Worm (Caenorhabditis elegans) whole organism, young adult: Measurements from ENCODE around the gene nhr-32.

Experiments
- F22D6.2 ChIP-seq: sonication (generic microtip); optimal IDR thresholded peaks from 2 replicates; lab custom pipeline; 2016; ENCODE audit warnings: mild to moderate bottlenecking, missing genetic modification characterization, missing compliant biosample characterization
- F37B4.10 ChIP-seq: fragments of 200-800 bp; sonication (Bioruptor generic); IDR thresholded peaks from 2 replicates; pipeline ENCODE4 v1.3.6; 2022; ENCODE audit warnings: missing genetic modification characterization, missing compliant biosample characterization
- K12H6.12 ChIP-seq: fragments of 200-800 bp; sonication (Bioruptor generic); optimal IDR thresholded peaks from 2 replicates; lab custom pipeline; 2018; ENCODE audit warnings: mild to moderate bottlenecking, missing genetic modification characterization, missing compliant biosample characterization
- Y53F4B.3 ChIP-seq: fragments of 200-800 bp; sonication (Bioruptor generic); IDR thresholded peaks from 2 replicates; pipeline ENCODE4 v1.3.6; 2022; ENCODE audit warnings: missing genetic modification reagents, missing genetic modification characterization, missing compliant biosample characterization
- Y56A3A.18 ChIP-seq: fragments of 200-800 bp; sonication (Bioruptor generic); IDR thresholded peaks from 2 replicates; pipeline ENCODE4 v1.3.6; 2022; ENCODE audit warnings: missing genetic modification reagents, missing genetic modification characterization, missing compliant biosample characterization
- aptf-2 ChIP-seq: fragments of 200-800 bp; sonication (Bioruptor generic); conservative IDR thresholded peaks from 2 replicates; pipeline ENCODE4 v1.3.6; 2022; ENCODE audit warnings: missing genetic modification reagents, missing genetic modification characterization, missing compliant biosample characterization
- aptf-3 ChIP-seq: fragments of 200-800 bp; sonication (Bioruptor generic); IDR thresholded peaks from 2 replicates; pipeline ENCODE4 v1.3.6; 2022; ENCODE audit warnings: missing genetic modification characterization, missing compliant biosample characterization
- attf-5 ChIP-seq: fragments of 200-800 bp; sonication (Bioruptor generic); optimal IDR thresholded peaks from 2 replicates; lab custom pipeline; 2018; ENCODE audit warnings: mild to moderate bottlenecking, missing genetic modification characterization, missing compliant biosample characterization
- attf-6 ChIP-seq: fragments of 200-800 bp; sonication (Bioruptor generic); IDR thresholded peaks from 2 replicates; pipeline ENCODE4 v1.3.6; 2022; ENCODE audit warnings: missing genetic modification reagents, missing genetic modification characterization, missing compliant biosample characterization
- ccch-3 ChIP-seq: fragments of 200-800 bp; sonication (Bioruptor generic); optimal IDR thresholded peaks from 2 replicates; lab custom pipeline; 2018; ENCODE audit warnings: mild to moderate bottlenecking, missing genetic modification characterization, missing compliant biosample characterization
- cebp-2 ChIP-seq: fragments of 200-800 bp; sonication (Bioruptor generic); IDR thresholded peaks from 2 replicates; pipeline ENCODE4 v1.3.6; 2022; ENCODE audit warnings: missing genetic modification characterization, missing compliant biosample characterization
- ceh-27 ChIP-seq: fragments of 200-800 bp; sonication (Bioruptor generic); optimal IDR thresholded peaks from 2 replicates; lab custom pipeline; 2018; ENCODE audit warnings: mild to moderate bottlenecking, missing genetic modification characterization, moderate library complexity, missing compliant biosample characterization
- ceh-58 ChIP-seq: fragments of 200-800 bp; sonication (Bioruptor generic); IDR thresholded peaks from 2 replicates; pipeline ENCODE4 v1.3.6; 2022; ENCODE audit warnings: missing genetic modification characterization, missing compliant biosample characterization
- chd-7 ChIP-seq: sonication (generic microtip); optimal IDR thresholded peaks from 2 replicates; lab custom pipeline; 2016; ENCODE audit warnings: mild to moderate bottlenecking, missing genetic modification characterization, moderate library complexity, missing compliant biosample characterization
- ekl-4 ChIP-seq: fragments of 200-800 bp; sonication (Bioruptor generic); IDR thresholded peaks from 2 replicates; pipeline ENCODE4 v1.3.6; 2022; ENCODE audit warnings: missing genetic modification reagents, missing genetic modification characterization, missing compliant biosample characterization
- fkh-3 ChIP-seq: sonication (generic microtip); optimal IDR thresholded peaks from 2 replicates; lab custom pipeline; 2016; ENCODE audit warnings: mild to moderate bottlenecking, missing genetic modification characterization, missing compliant biosample characterization
- gei-17 ChIP-seq: fragments of 200-800 bp; sonication (Bioruptor generic); optimal IDR thresholded peaks from 2 replicates; lab custom pipeline; 2018; ENCODE audit warnings: mild to moderate bottlenecking, missing genetic modification characterization, missing compliant biosample characterization
- hlh-12 ChIP-seq: sonication (generic microtip); optimal IDR thresholded peaks from 2 replicates; lab custom pipeline; 2016; ENCODE audit warnings: missing genetic modification characterization, missing compliant biosample characterization
- hlh-26 ChIP-seq: fragments of 200-800 bp; sonication (Bioruptor generic); conservative IDR thresholded peaks from 2 replicates; pipeline ENCODE4 v1.3.6; 2022; ENCODE audit warnings: missing genetic modification reagents, missing genetic modification characterization, missing compliant biosample characterization
- hmg-1.2 ChIP-seq: fragments of 200-800 bp; sonication (Bioruptor generic); IDR thresholded peaks from 2 replicates; pipeline ENCODE4 v1.3.6; 2022; ENCODE audit warnings: missing genetic modification reagents, missing genetic modification characterization, missing compliant biosample characterization
- hrde-1 ChIP-seq: sonication (generic microtip); optimal IDR thresholded peaks from 2 replicates; lab custom pipeline; 2016; ENCODE audit warnings: missing genetic modification characterization, mild to moderate bottlenecking, missing compliant biosample characterization, moderate library complexity, missing genotype, missing genetic modification reagents, borderline replicate concordance
- let-526 ChIP-seq: fragments of 200-800 bp; sonication (Bioruptor generic); IDR thresholded peaks from 2 replicates; pipeline ENCODE4 v1.3.6; 2022; ENCODE audit warnings: missing genetic modification reagents, missing genetic modification characterization, missing compliant biosample characterization
- lin-35 ChIP-seq, 3 experiments: fragments of 150-350 bp in 2 of 3; sonication (generic microtip) in 1 of 3; optimal IDR thresholded peaks; 2 replicates each; lab custom pipeline; 2014 to 2018; ENCODE audit warnings: missing biosample characterization in 3 of 3, missing genetic modification characterization in 3 of 3, missing genetic modification reagents in 3 of 3
- lin-40 ChIP-seq: sonication (generic microtip); optimal IDR thresholded peaks from 2 replicates; lab custom pipeline; 2016; ENCODE audit warnings: missing genetic modification characterization, mild to moderate bottlenecking, missing compliant biosample characterization, missing genotype, missing genetic modification reagents
- lin-54 ChIP-seq: fragments of 200-800 bp; sonication (Bioruptor generic); optimal IDR thresholded peaks from 2 replicates; lab custom pipeline; 2018; ENCODE audit warnings: mild to moderate bottlenecking, missing genetic modification characterization, missing compliant biosample characterization
- mcd-1 ChIP-seq: fragments of 200-800 bp; sonication (Bioruptor generic); IDR thresholded peaks from 2 replicates; pipeline ENCODE4 v1.3.6; 2022; ENCODE audit warnings: missing genetic modification reagents, missing genetic modification characterization, missing compliant biosample characterization
- mel-28 ChIP-seq: sonication (generic microtip); optimal IDR thresholded peaks from 2 replicates; lab custom pipeline; 2016; ENCODE audit warnings: borderline replicate concordance, mild to moderate bottlenecking, missing genetic modification characterization, missing compliant biosample characterization
- nfyb-1 ChIP-seq: fragments of 200-800 bp; sonication (Bioruptor generic); IDR thresholded peaks from 2 replicates; pipeline ENCODE4 v1.3.6; 2022; ENCODE audit warnings: missing genetic modification reagents, missing genetic modification characterization, missing compliant biosample characterization
- nhr-120 ChIP-seq: fragments of 200-800 bp; sonication (Bioruptor generic); IDR thresholded peaks from 2 replicates; pipeline ENCODE4 v1.3.6; 2022; ENCODE audit warnings: missing genetic modification characterization, missing compliant biosample characterization
- nhr-27 ChIP-seq: fragments of 200-800 bp; sonication (Bioruptor generic); optimal IDR thresholded peaks from 2 replicates; lab custom pipeline; 2018; ENCODE audit warnings: mild to moderate bottlenecking, missing genetic modification characterization, moderate library complexity, missing compliant biosample characterization
- nhr-80 ChIP-seq: sonication (generic microtip); optimal IDR thresholded peaks from 2 replicates; lab custom pipeline; 2016; ENCODE audit warnings: missing genetic modification characterization, missing compliant biosample characterization
- snpc-1.3 ChIP-seq: sonication (generic microtip); optimal IDR thresholded peaks from 2 replicates; lab custom pipeline; 2017; ENCODE audit warnings: missing genetic modification characterization, mild to moderate bottlenecking, missing compliant biosample characterization, antibody characterized with exemption, moderate library complexity, missing genotype, missing genetic modification reagents; ENCODE audit not compliant: insufficient read depth
- somi-1 ChIP-seq: fragments of 200-800 bp; sonication (Bioruptor generic); optimal IDR thresholded peaks from 2 replicates; lab custom pipeline; 2018; ENCODE audit warnings: mild to moderate bottlenecking, missing genetic modification characterization, missing compliant biosample characterization
- xnd-1 ChIP-seq: sonication (generic microtip); optimal IDR thresholded peaks from 2 replicates; lab custom pipeline; 2016; ENCODE audit warnings: missing genotype, missing genetic modification reagents, missing genetic modification characterization, missing compliant biosample characterization
- ztf-18 ChIP-seq: sonication (generic microtip); optimal IDR thresholded peaks from 2 replicates; lab custom pipeline; 2016; ENCODE audit warnings: missing genotype, mild to moderate bottlenecking, missing genetic modification characterization, missing compliant biosample characterization
- ztf-26 ChIP-seq: sonication (generic microtip); optimal IDR thresholded peaks from 2 replicates; lab custom pipeline; 2017; ENCODE audit warnings: missing genetic modification characterization, missing compliant biosample characterization
- ztf-28 ChIP-seq: fragments of 200-800 bp; sonication (Bioruptor generic); IDR thresholded peaks from 2 replicates; pipeline ENCODE4 v1.3.6; 2022; ENCODE audit warnings: missing genetic modification reagents, missing genetic modification characterization, missing compliant biosample characterization

Gene nhr-32

ce11 chrX:13293023-13293422 lies 41.3 kb downstream of the nhr-32 start (continued):
- TF ChIP-seq ztf-26 (tag; lab: Kevin White, UChicago) (no peak), K12H6.12 (no peak), hmg-1.2 (GFP tag; lab: Robert Waterston, UW) (0 out of 2 replicates have a peak, but pooled peaks have one; percentile 7)

- TF ChIP-seq nhr-80 (tag; lab: Kevin White, UChicago) (no peak), ztf-18 (tag; lab: Kevin White, UChicago) (no peak), Y56A3A.18 (GFP tag; lab: Robert Waterston, UW) (no peak), snpc-1.3 (no peak), cebp-2 (GFP tag; lab: Robert Waterston, UW) (no peak), lin-54 (GFP tag; lab: Kevin White, UChicago) (no peak), gei-17 (GFP tag; lab: Kevin White, UChicago) (no peak), xnd-1 (tag; lab: Kevin White, UChicago) (no peak), hrde-1 (no peak), nhr-120 (GFP tag; lab: Robert Waterston, UW) (no peak), fkh-3 (tag; lab: Kevin White, UChicago) (no peak), ceh-27 (GFP tag; lab: Kevin White, UChicago) (no peak), lin-35 (GFP tag; optimal IDR thresholded peaks at IDR 0.05; lab: Kevin White, UChicago) (no peak), let-526 (no peak), aptf-3 (GFP tag; lab: Robert Waterston, UW) (no peak), nfyb-1 (GFP tag; lab: Robert Waterston, UW) (no peak)
Measured at ce11 chrX:13294669-13295068, 42.9 kb downstream of the nhr-32 start, which contains the start of gene srd-36. srd-36 (minus strand) TSS chrX:13294769.

- no peak for TF ChIP-seq ceh-58 (GFP tag; lab: Robert Waterston, UW)
- no peak for TF ChIP-seq ccch-3 (GFP tag; lab: Kevin White, UChicago)
- TF ChIP-seq cebp-2 (GFP tag; lab: Robert Waterston, UW), result no peak
- TF ChIP-seq lin-40 (tag; lab: Kevin White, UChicago), result no peak
- no peak for TF ChIP-seq attf-6 (GFP tag; lab: Robert Waterston, UW)
- TF ChIP-seq aptf-3 (GFP tag; lab: Robert Waterston, UW), result no peak
- no peak for TF ChIP-seq mel-28 (tag; lab: Kevin White, UChicago)
- no peak for TF ChIP-seq fkh-3 (tag; lab: Kevin White, UChicago)
- TF ChIP-seq ztf-28, result no peak
- no peak for TF ChIP-seq attf-5
- no peak for TF ChIP-seq nhr-27 (tag; lab: Kevin White, UChicago)
- no peak for TF ChIP-seq somi-1 (GFP tag; lab: Kevin White, UChicago)
- TF ChIP-seq, all 124 proteins: peak for 0
Measured at ce11 chrX:13300503-13300902, 48.7 kb downstream of the nhr-32 start, which contains the start of gene srd-39. srd-39 (minus strand) TSS chrX:13300603.

- no peak for TF ChIP-seq aptf-2 (GFP tag; lab: Robert Waterston, UW)
- TF ChIP-seq Y56A3A.18 (GFP tag; lab: Robert Waterston, UW), result no peak
- no peak for TF ChIP-seq F37B4.10
- TF ChIP-seq F22D6.2 (tag; lab: Kevin White, UChicago), result no peak
- TF ChIP-seq somi-1 (GFP tag; lab: Kevin White, UChicago), result no peak
- no peak for TF ChIP-seq ztf-26 (tag; lab: Kevin White, UChicago)
- TF ChIP-seq hlh-26 (GFP tag; lab: Robert Waterston, UW), result no peak
- TF ChIP-seq Y53F4B.3, result no peak
- TF ChIP-seq hlh-12 (tag; lab: Kevin White, UChicago), result no peak
- TF ChIP-seq fkh-3 (tag; lab: Kevin White, UChicago), result no peak
- TF ChIP-seq mcd-1 (GFP tag; lab: Robert Waterston, UW), result no peak
- TF ChIP-seq chd-7 (tag; lab: Kevin White, UChicago), result no peak
- TF ChIP-seq ekl-4 (GFP tag; lab: Robert Waterston, UW), result no peak
Measured at ce11 chrX:13303357-13303756, 51.6 kb downstream of the nhr-32 start, which contains the start of gene srd-42. srd-42 (minus strand) TSS chrX:13303457.
